Fruit fly (Drosophila melanogaster) whole organism, embryonic: ENCODE results near the gene CG46059.

ENCODE experiments used
- B-H2 ChIP-seq: fragments of 200-800 bp; sonication (Bioruptor generic); optimal IDR thresholded peaks from 2 replicates; lab custom pipeline; 2018; ENCODE audit warnings: missing biosample characterization, mild to moderate bottlenecking, missing genetic modification characterization
- CG10979 ChIP-seq: fragments of 200-800 bp; sonication (Bioruptor generic); optimal IDR thresholded peaks from 2 replicates; lab custom pipeline; 2018; ENCODE audit warnings: missing biosample characterization, mild to moderate bottlenecking, missing genetic modification characterization, moderate library complexity
- CG12659 ChIP-seq: fragments of 200-800 bp; sonication (Bioruptor generic); optimal IDR thresholded peaks from 3 replicates; lab custom pipeline; 2017; ENCODE audit warnings: mild to moderate bottlenecking, missing biosample characterization, missing genetic modification reagents, missing genetic modification characterization
- CG13296 ChIP-seq: fragments of 200-800 bp; sonication (Bioruptor generic); optimal IDR thresholded peaks from 3 replicates; lab custom pipeline; 2018; ENCODE audit warnings: missing biosample characterization, mild to moderate bottlenecking, missing genetic modification characterization
- CG14860 ChIP-seq: fragments of 200-800 bp; sonication (Bioruptor generic); IDR thresholded peaks from 3 replicates; pipeline ENCODE4 v1.3.6; 2022; ENCODE audit warnings: missing biosample characterization, missing genetic modification characterization; ENCODE audit not compliant: partially characterized antibody
- CG1529 ChIP-seq: fragments of 200-800 bp; sonication (Bioruptor generic); optimal IDR thresholded peaks from 3 replicates; lab custom pipeline; 2018; ENCODE audit warnings: missing biosample characterization, missing genetic modification characterization
- CG17802 ChIP-seq: fragments of 200-800 bp; sonication (Bioruptor generic); optimal IDR thresholded peaks from 2 replicates; lab custom pipeline; 2018; ENCODE audit warnings: missing biosample characterization, mild to moderate bottlenecking, missing genetic modification characterization, moderate library complexity
- CG17829 ChIP-seq: fragments of 200-800 bp; optimal IDR thresholded peaks from 2 replicates; lab custom pipeline; 2019; ENCODE audit warnings: missing biosample characterization, mild to moderate bottlenecking, missing genetic modification characterization, moderate library complexity
- CG17912 ChIP-seq: fragments of 200-800 bp; sonication (Bioruptor generic); optimal IDR thresholded peaks from 2 replicates; lab custom pipeline; 2018; ENCODE audit warnings: missing biosample characterization, mild to moderate bottlenecking, missing genetic modification characterization
- CG2116 ChIP-seq: fragments of 200-800 bp; sonication (Bioruptor generic); optimal IDR thresholded peaks from 3 replicates; lab custom pipeline; 2018; ENCODE audit warnings: missing biosample characterization, mild to moderate bottlenecking, missing genetic modification characterization
- CG2712 ChIP-seq: fragments of 200-800 bp; optimal IDR thresholded peaks from 3 replicates; lab custom pipeline; 2019; ENCODE audit warnings: missing biosample characterization, mild to moderate bottlenecking, missing genetic modification characterization, moderate library complexity
- CG31224 ChIP-seq: fragments of 200-800 bp; sonication (Bioruptor generic); IDR thresholded peaks from 2 replicates; pipeline ENCODE4 v1.3.6; 2022; ENCODE audit warnings: missing biosample characterization, missing genetic modification characterization
- CG43689 ChIP-seq: fragments of 200-800 bp; sonication (Bioruptor generic); IDR thresholded peaks from 2 replicates; pipeline ENCODE4 v1.3.6; 2022; ENCODE audit warnings: missing biosample characterization, missing genetic modification characterization
- CG6765 ChIP-seq: fragments of 200-800 bp; sonication (Bioruptor generic); optimal IDR thresholded peaks from 3 replicates; lab custom pipeline; 2017; ENCODE audit warnings: missing biosample characterization, mild to moderate bottlenecking, missing genetic modification characterization
- CG7372 ChIP-seq: fragments of 200-800 bp; sonication (Bioruptor generic); IDR thresholded peaks from 2 replicates; pipeline ENCODE4 v1.3.6; 2022; ENCODE audit warnings: missing biosample characterization, missing genetic modification characterization
- CG7786 ChIP-seq: fragments of 200-800 bp; sonication (Bioruptor generic); optimal IDR thresholded peaks from 2 replicates; lab custom pipeline; 2016; ENCODE audit warnings: missing biosample characterization, missing genetic modification characterization
- Chrac-16 ChIP-seq: fragments of 200-800 bp; sonication (Bioruptor generic); optimal IDR thresholded peaks from 3 replicates; lab custom pipeline; 2016; ENCODE audit warnings: missing biosample characterization, missing genetic modification characterization
- Dbx ChIP-seq: fragments of 200-800 bp; sonication (Bioruptor generic); IDR thresholded peaks from 3 replicates; pipeline ENCODE4 v1.3.6; 2022; ENCODE audit warnings: missing biosample characterization, missing genetic modification characterization
- Dip3 ChIP-seq: fragments of 200-800 bp; sonication (Bioruptor generic); optimal IDR thresholded peaks from 3 replicates; lab custom pipeline; 2016; ENCODE audit warnings: missing biosample characterization, missing genetic modification characterization
- Dp ChIP-seq: fragments of 200-800 bp; sonication (Bioruptor generic); optimal IDR thresholded peaks from 2 replicates; lab custom pipeline; 2018; ENCODE audit warnings: missing biosample characterization, mild to moderate bottlenecking, missing genetic modification characterization, moderate library complexity
- Drgx ChIP-seq: fragments of 200-800 bp; sonication (Bioruptor generic); IDR thresholded peaks from 2 replicates; pipeline ENCODE4 v1.3.6; 2022; ENCODE audit warnings: missing biosample characterization, missing genetic modification characterization
- HLH4C ChIP-seq: fragments of 200-800 bp; sonication (Bioruptor generic); IDR thresholded peaks from 3 replicates; pipeline ENCODE4 v1.3.6; 2022; ENCODE audit warnings: missing biosample characterization, missing genetic modification characterization; ENCODE audit not compliant: partially characterized antibody
- Hmr ChIP-seq: fragments of 200-800 bp; sonication (Bioruptor generic); optimal IDR thresholded peaks from 3 replicates; lab custom pipeline; 2017; ENCODE audit warnings: mild to moderate bottlenecking, missing biosample characterization, missing genetic modification reagents, missing genetic modification characterization
- Hmx ChIP-seq: fragments of 200-800 bp; sonication (Bioruptor generic); optimal IDR thresholded peaks from 2 replicates; lab custom pipeline; 2016; ENCODE audit warnings: missing biosample characterization, missing genetic modification characterization
- NC2β ChIP-seq: fragments of 200-800 bp; sonication (Bioruptor generic); optimal IDR thresholded peaks from 2 replicates; lab custom pipeline; 2016; ENCODE audit warnings: missing biosample characterization, missing genetic modification characterization
- PHDP ChIP-seq: fragments of 200-800 bp; sonication (Bioruptor generic); optimal IDR thresholded peaks from 3 replicates; lab custom pipeline; 2018; ENCODE audit warnings: missing biosample characterization, mild to moderate bottlenecking, missing genetic modification characterization, moderate library complexity
- Ptx1 ChIP-seq: fragments of 200-800 bp; sonication (Bioruptor generic); IDR thresholded peaks from 2 replicates; pipeline ENCODE4 v1.3.6; 2022; ENCODE audit warnings: missing biosample characterization, missing genetic modification characterization
- Sry-β ChIP-seq: fragments of 200-800 bp; sonication (Bioruptor generic); optimal IDR thresholded peaks from 2 replicates; lab custom pipeline; 2018; ENCODE audit warnings: missing biosample characterization, mild to moderate bottlenecking, missing genetic modification characterization, moderate library complexity
- Usf ChIP-seq: fragments of 200-800 bp; sonication (Bioruptor generic); optimal IDR thresholded peaks from 2 replicates; lab custom pipeline; 2017; ENCODE audit warnings: missing genotype, missing biosample characterization, missing genetic modification characterization
- bab2 ChIP-seq: fragments of 200-800 bp; sonication (Bioruptor generic); optimal IDR thresholded peaks from 2 replicates; lab custom pipeline; 2016; ENCODE audit warnings: missing biosample characterization, missing genetic modification characterization
- chif ChIP-seq, 2 experiments: fragments of 200-800 bp; sonication (Bioruptor generic); optimal IDR thresholded peaks; 3 replicates each; lab custom pipeline; 2016; ENCODE audit warnings: missing biosample characterization in 2 of 2, missing genetic modification characterization in 2 of 2
- chn ChIP-seq: fragments of 200-800 bp; sonication (Bioruptor generic); optimal IDR thresholded peaks from 2 replicates; lab custom pipeline; 2016; ENCODE audit warnings: missing biosample characterization, missing genetic modification characterization
- corto ChIP-seq: fragments of 200-800 bp; sonication (Bioruptor generic); optimal IDR thresholded peaks from 2 replicates; lab custom pipeline; 2016; ENCODE audit warnings: missing biosample characterization, mild to moderate bottlenecking, missing genetic modification characterization, moderate library complexity
- dan ChIP-seq: fragments of 200-800 bp; sonication (Bioruptor generic); IDR thresholded peaks from 2 replicates; pipeline ENCODE4 v1.3.6; 2022; ENCODE audit warnings: missing biosample characterization, missing genetic modification characterization
- en ChIP-seq: fragments of 200-800 bp; sonication (Bioruptor generic); optimal IDR thresholded peaks from 2 replicates; lab custom pipeline; 2016; ENCODE audit warnings: missing biosample characterization, missing genetic modification characterization
- eve ChIP-seq, 2 experiments: fragments of >200 bp; optimal IDR thresholded peaks; 2 replicates each; lab custom pipeline; 2017; ENCODE audit warnings: missing biosample characterization in 2 of 2, missing genetic modification characterization in 2 of 2
- fu2 ChIP-seq: fragments of 200-800 bp; sonication (Bioruptor generic); optimal IDR thresholded peaks from 2 replicates; lab custom pipeline; 2016; ENCODE audit warnings: missing biosample characterization, missing genetic modification characterization
- gem ChIP-seq: fragments of 200-800 bp; sonication (Bioruptor generic); optimal IDR thresholded peaks from 2 replicates; lab custom pipeline; 2019; ENCODE audit warnings: missing biosample characterization, mild to moderate bottlenecking, missing genetic modification characterization, moderate library complexity
- hbn ChIP-seq: fragments of 200-800 bp; sonication (Bioruptor generic); IDR thresholded peaks from 2 replicates; pipeline ENCODE4 v1.3.6; 2022; ENCODE audit warnings: missing biosample characterization, missing genetic modification characterization; ENCODE audit not compliant: partially characterized antibody
- hkb ChIP-seq, 2 experiments: fragments of 200-800 bp in 1 of 2; fragments of >200 bp in 1 of 2; sonication (Bioruptor generic) in 1 of 2; IDR thresholded peaks in 1 of 2; optimal IDR thresholded peaks in 1 of 2; 2 replicates each; pipeline versions ENCODE4 v1.3.6 to Lab custom; 2017 to 2022; ENCODE audit warnings: missing biosample characterization in 1 of 2, missing genetic modification characterization in 1 of 2
- ind ChIP-seq: fragments of 200-800 bp; sonication (Bioruptor generic); optimal IDR thresholded peaks from 3 replicates; lab custom pipeline; 2016; ENCODE audit warnings: missing biosample characterization, missing genetic modification characterization
- lbe ChIP-seq: fragments of 200-800 bp; sonication (Bioruptor generic); optimal IDR thresholded peaks from 2 replicates; lab custom pipeline; 2016; ENCODE audit warnings: missing biosample characterization, mild to moderate bottlenecking, missing genetic modification characterization
- mirr ChIP-seq: fragments of 200-800 bp; sonication (Bioruptor generic); optimal IDR thresholded peaks from 3 replicates; lab custom pipeline; 2018; ENCODE audit warnings: missing biosample characterization, mild to moderate bottlenecking, missing genetic modification characterization
- repo ChIP-seq: fragments of 200-800 bp; sonication (Bioruptor generic); optimal IDR thresholded peaks from 2 replicates; lab custom pipeline; 2016; ENCODE audit warnings: missing biosample characterization, missing genetic modification characterization
- sd ChIP-seq: fragments of 200-800 bp; sonication (Bioruptor generic); optimal IDR thresholded peaks from 3 replicates; lab custom pipeline; 2018; ENCODE audit warnings: missing biosample characterization, mild to moderate bottlenecking, missing genetic modification characterization, moderate library complexity
- shn ChIP-seq: fragments of 200-800 bp; sonication (Bioruptor generic); optimal IDR thresholded peaks from 3 replicates; lab custom pipeline; 2016; ENCODE audit warnings: missing biosample characterization, missing genetic modification characterization
- slbo ChIP-seq: fragments of 200-800 bp; sonication (Bioruptor generic); IDR thresholded peaks from 2 replicates; pipeline ENCODE4 v1.3.6; 2022; ENCODE audit warnings: missing biosample characterization, missing genetic modification characterization
- wor ChIP-seq: fragments of 200-800 bp; sonication (Bioruptor generic); IDR thresholded peaks from 2 replicates; pipeline ENCODE4 v1.3.6; 2022; ENCODE audit warnings: missing biosample characterization, missing genetic modification characterization

The CG46059 gene

dm6 chr2L:19133465-19134365 is 49.9 kb downstream of the CG46059 start, which contains the start of gene brat (continued):
- TF ChIP-seq gem (peak; percentile 62), Drgx (GFP tag; lab: Robert Waterston, UW) (0 out of 2 replicates have a peak, but pooled peaks have one; percentile 21), CG2712 (tag; lab: Kevin White, UChicago) (peak; percentile 61), ind (peak; percentile 63), HLH4C (peak; percentile 96), slbo (GFP tag; lab: Robert Waterston, UW) (peak; percentile 61; the same call in 1 of the 2 replicates), CG7372 (GFP tag; lab: Robert Waterston, UW) (peak; percentile 41; the same call in 1 of the 2 replicates), CG7786 (GFP tag; lab: Kevin White, UChicago) (peak; percentile 58), CG13296 (GFP tag; lab: Kevin White, UChicago) (no peak), Dbx (0 out of 3 replicates have a peak, but pooled peaks have one; percentile 22), CG12659 (peak; percentile 73), CG14860 (peak; percentile 91), bab2 (GFP tag; lab: Kevin White, UChicago) (peak; percentile 54), eve (GFP tag; optimal IDR thresholded peaks at IDR 0.05; lab: Kevin White, UChicago) (no peak), en (GFP tag; lab: Kevin White, UChicago) (peak; percentile 14), Ptx1 (GFP tag; lab: Robert Waterston, UW) (peak; percentile 45; the same call in 1 of the 2 replicates), CG2116 (GFP tag; lab: Kevin White, UChicago) (peak; percentile 87), dan (GFP tag; lab: Robert Waterston, UW) (no peak), CG17912 (GFP tag; lab: Kevin White, UChicago) (no peak), wor (GFP tag; lab: Robert Waterston, UW) (no peak), shn (GFP tag; lab: Kevin White, UChicago) (peak; percentile 62), lbe (GFP tag; lab: Kevin White, UChicago) (no peak), corto (peak; percentile 26), CG1529 (no peak), Chrac-16 (peak; percentile 56), mirr (GFP tag; lab: Kevin White, UChicago) (peak; percentile 3), NC2β (GFP tag; lab: Kevin White, UChicago) (peak; percentile 10), Dip3 (GFP tag; lab: Kevin White, UChicago) (peak; percentile 64), PHDP (tag; lab: Kevin White, UChicago) (peak; percentile 40), CG17829 (tag; lab: Kevin White, UChicago) (peak; percentile 75), CG43689 (no peak), CG17802 (tag; lab: Kevin White, UChicago) (peak; percentile 51), Usf (no peak), chn (GFP tag; lab: Kevin White, UChicago) (peak; percentile 5), fu2 (GFP tag; lab: Kevin White, UChicago) (peak; percentile 44), Hmx (GFP tag; lab: Kevin White, UChicago) (no peak), hbn (GFP tag; lab: Robert Waterston, UW) (peak; percentile 86), Hmr (GFP tag; lab: Kevin White, UChicago) (peak; percentile 67), B-H2 (GFP tag; lab: Kevin White, UChicago) (peak; percentile 18), chif (GFP tag; optimal IDR thresholded peaks at IDR 0.05; lab: Kevin White, UChicago) (peak; percentile 22 to 57), sd (peak; percentile 99), Sry-β (GFP tag; lab: Kevin White, UChicago) (peak; percentile 89), CG31224 (GFP tag; lab: Robert Waterston, UW) (0 out of 2 replicates have a peak, but pooled peaks have one; percentile 4), Dp (GFP tag; lab: Kevin White, UChicago) (peak; percentile 40), hkb (optimal IDR thresholded peaks at IDR 0.05; lab: Kevin White, UChicago) (no peak), hkb (GFP tag; IDR thresholded peaks at IDR 0.05; lab: Robert Waterston, UW) (no peak), CG10979 (peak; percentile 20), CG6765 (GFP tag; lab: Kevin White, UChicago) (no peak), repo (GFP tag; lab: Kevin White, UChicago) (peak; percentile 18)
